Worm (Caenorhabditis elegans) whole organism, L4/young adult: ENCODE data around the gene ger-1.

ENCODE experiments used
- W03F9.2 ChIP-seq: fragments of 150-350 bp; optimal IDR thresholded peaks from 2 replicates; lab custom pipeline; 2014; ENCODE audit warnings: missing biosample characterization, missing genetic modification characterization
- dao-5 ChIP-seq: sonication (generic microtip); optimal IDR thresholded peaks from 2 replicates; lab custom pipeline; 2016; ENCODE audit warnings: missing genotype, missing genetic modification characterization, moderate library complexity, missing compliant biosample characterization

- TF ChIP-seq W03F9.2 (no peak), dao-5 (no peak)
Measured at ce11 chrIII:7095156-7095555, 27.9 kb upstream of the ger-1 start, which contains the start of gene nhr-9.
